Worm (Caenorhabditis elegans) whole organism, young adult: ENCODE results near the gene Y51H7BR.4.

Source experiments
- Y79H2A.3 ChIP-seq: fragments of 200-800 bp; sonication (Bioruptor generic); conservative IDR thresholded peaks from 2 replicates; pipeline ENCODE4 v1.3.6; 2022; ENCODE audit warnings: missing genetic modification reagents, missing genetic modification characterization, missing compliant biosample characterization
- ccch-3 ChIP-seq: fragments of 200-800 bp; sonication (Bioruptor generic); optimal IDR thresholded peaks from 2 replicates; lab custom pipeline; 2018; ENCODE audit warnings: mild to moderate bottlenecking, missing genetic modification characterization, missing compliant biosample characterization
- ceh-100 ChIP-seq: fragments of 200-800 bp; sonication (Bioruptor generic); IDR thresholded peaks from 2 replicates; pipeline ENCODE4 v1.3.6; 2022; ENCODE audit warnings: missing genetic modification reagents, missing genetic modification characterization, missing compliant biosample characterization
- die-1 ChIP-seq: sonication (generic microtip); optimal IDR thresholded peaks from 2 replicates; lab custom pipeline; 2016; ENCODE audit warnings: missing genotype, mild to moderate bottlenecking, missing genetic modification characterization, missing compliant biosample characterization
- let-526 ChIP-seq: fragments of 200-800 bp; sonication (Bioruptor generic); IDR thresholded peaks from 2 replicates; pipeline ENCODE4 v1.3.6; 2022; ENCODE audit warnings: missing genetic modification reagents, missing genetic modification characterization, missing compliant biosample characterization
- madf-8 ChIP-seq: fragments of 200-800 bp; sonication (Bioruptor generic); conservative IDR thresholded peaks from 2 replicates; pipeline ENCODE4 v1.3.6; 2022; ENCODE audit warnings: missing genetic modification reagents, missing genetic modification characterization, missing compliant biosample characterization
- nfyb-1 ChIP-seq: fragments of 200-800 bp; sonication (Bioruptor generic); IDR thresholded peaks from 2 replicates; pipeline ENCODE4 v1.3.6; 2022; ENCODE audit warnings: missing genetic modification reagents, missing genetic modification characterization, missing compliant biosample characterization
- pha-4 ChIP-seq: fragments of 150-350 bp; sonication (generic microtip); optimal IDR thresholded peaks from 2 replicates; lab custom pipeline; 2014; ENCODE audit warnings: missing biosample characterization, missing genetic modification reagents, missing genetic modification characterization
- rcor-1 ChIP-seq: fragments of 200-800 bp; sonication (Bioruptor generic); IDR thresholded peaks from 2 replicates; pipeline ENCODE4 v1.3.6; 2022; ENCODE audit warnings: missing genetic modification reagents, missing genetic modification characterization, missing compliant biosample characterization
- unc-62 ChIP-seq: fragments of 150-350 bp; optimal IDR thresholded peaks from 2 replicates; lab custom pipeline; 2014; ENCODE audit warnings: missing biosample characterization, missing genetic modification reagents, missing genetic modification characterization
- ztf-3 ChIP-seq: fragments of 200-800 bp; sonication (Bioruptor generic); optimal IDR thresholded peaks from 2 replicates; lab custom pipeline; 2018; ENCODE audit warnings: mild to moderate bottlenecking, missing genetic modification characterization, missing compliant biosample characterization

- TF ChIP-seq Y79H2A.3: no peak
- TF ChIP-seq unc-62 (GFP tag; lab: Kevin White, UChicago): no peak
- no peak for TF ChIP-seq ccch-3 (GFP tag; lab: Kevin White, UChicago)
- TF ChIP-seq madf-8 (GFP tag; lab: Robert Waterston, UW): no peak
- no peak for TF ChIP-seq rcor-1 (GFP tag; lab: Robert Waterston, UW)
- no peak for TF ChIP-seq ceh-100 (GFP tag; lab: Robert Waterston, UW)
- no peak for TF ChIP-seq ztf-3 (GFP tag; lab: Kevin White, UChicago)
- TF ChIP-seq die-1 (tag; lab: Kevin White, UChicago): no peak
- no peak for TF ChIP-seq pha-4 (tag; lab: Kevin White, UChicago)
- no peak for TF ChIP-seq nfyb-1 (GFP tag; lab: Robert Waterston, UW)
- no peak for TF ChIP-seq let-526 (GFP tag; lab: Robert Waterston, UW)
Measured at ce11 chrII:1503663-1504062, 25.5 kb upstream of the Y51H7BR.4 start.
